Fruit fly (Drosophila melanogaster) whole organism, prepupa: Measurements from ENCODE around the gene Ugt35A1.
A peak's percentile ranks its signal among the peaks of the same experiment; 100 is the strongest.

Experiments
- Blimp-1 ChIP-seq: fragments of 200-800 bp; sonication (Bioruptor generic); optimal IDR thresholded peaks from 3 replicates; lab custom pipeline; 2017; ENCODE audit warnings: missing biosample characterization, missing genetic modification characterization, mild to moderate bottlenecking, moderate library complexity, missing genetic modification reagents
- CG11294 ChIP-seq: fragments of 200-800 bp; sonication (Bioruptor generic); IDR thresholded peaks from 2 replicates; pipeline ENCODE4 v1.3.6; 2022; ENCODE audit warnings: missing biosample characterization, missing genetic modification characterization
- CG11762 ChIP-seq: fragments of 200-800 bp; sonication (Bioruptor generic); optimal IDR thresholded peaks from 3 replicates; lab custom pipeline; 2016; ENCODE audit warnings: missing biosample characterization, missing genetic modification characterization; ENCODE audit not compliant: insufficient read depth
- CG15336 ChIP-seq: fragments of 200-800 bp; sonication (Bioruptor generic); IDR thresholded peaks from 2 replicates; pipeline ENCODE4 v1.3.6; 2022; ENCODE audit warnings: missing biosample characterization, missing genetic modification characterization
- CG1621 ChIP-seq: fragments of 200-800 bp; sonication (Bioruptor generic); optimal IDR thresholded peaks from 3 replicates; lab custom pipeline; 2018; ENCODE audit warnings: missing biosample characterization, mild to moderate bottlenecking, missing genetic modification characterization
- CG31627 ChIP-seq: fragments of 200-800 bp; sonication (Bioruptor generic); optimal IDR thresholded peaks from 3 replicates; lab custom pipeline; 2016; ENCODE audit warnings: missing biosample characterization, missing genetic modification characterization
- CG32006 ChIP-seq: fragments of 200-800 bp; sonication (Bioruptor generic); optimal IDR thresholded peaks from 3 replicates; lab custom pipeline; 2017; ENCODE audit warnings: missing biosample characterization, mild to moderate bottlenecking, missing genetic modification characterization
- CG34406 ChIP-seq: fragments of 200-800 bp; sonication (Bioruptor generic); optimal IDR thresholded peaks from 3 replicates; lab custom pipeline; 2016; ENCODE audit warnings: missing biosample characterization, missing genetic modification characterization
- CG3919 ChIP-seq: fragments of 200-800 bp; sonication (Bioruptor generic); optimal IDR thresholded peaks from 3 replicates; lab custom pipeline; 2016; ENCODE audit warnings: missing biosample characterization, missing genetic modification characterization
- CG6792 ChIP-seq: fragments of 200-800 bp; sonication (Bioruptor generic); optimal IDR thresholded peaks from 3 replicates; lab custom pipeline; 2016; ENCODE audit warnings: missing biosample characterization, missing genetic modification characterization
- CG6854 ChIP-seq: fragments of 200-800 bp; sonication (Bioruptor generic); optimal IDR thresholded peaks from 2 replicates; lab custom pipeline; 2017; ENCODE audit warnings: missing biosample characterization, mild to moderate bottlenecking, missing genetic modification characterization
- CG8119 ChIP-seq: fragments of 200-800 bp; sonication (Bioruptor generic); IDR thresholded peaks from 3 replicates; pipeline ENCODE4 v1.3.6; 2022; ENCODE audit warnings: missing biosample characterization, missing genetic modification characterization
- CG8319 ChIP-seq: fragments of 200-800 bp; sonication (Bioruptor generic); optimal IDR thresholded peaks from 3 replicates; lab custom pipeline; 2016; ENCODE audit warnings: missing biosample characterization, missing genetic modification characterization
- Eip75B ChIP-seq: fragments of 200-800 bp; sonication (Bioruptor generic); optimal IDR thresholded peaks from 3 replicates; lab custom pipeline; 2016; ENCODE audit warnings: missing biosample characterization, missing genetic modification characterization
- Eip78C ChIP-seq: fragments of 200-800 bp; sonication (Bioruptor generic); peaks from one replicate; lab custom pipeline; 2016; ENCODE audit warnings: missing biosample characterization, missing genetic modification characterization
- Ets21C ChIP-seq: fragments of 200-800 bp; sonication (Bioruptor generic); optimal IDR thresholded peaks from 3 replicates; lab custom pipeline; 2016; ENCODE audit warnings: missing biosample characterization, missing genetic modification characterization
- Gug ChIP-seq: fragments of 200-800 bp; sonication (Bioruptor generic); IDR thresholded peaks from 2 replicates; pipeline ENCODE4 v1.3.6; 2022; ENCODE audit warnings: missing biosample characterization, missing genetic modification characterization
- Hr38 ChIP-seq: sonication (Bioruptor generic); optimal IDR thresholded peaks from 2 replicates; lab custom pipeline; 2016; ENCODE audit warnings: missing biosample characterization, missing genetic modification characterization
- Hr39 ChIP-seq: fragments of 200-800 bp; sonication (Bioruptor generic); optimal IDR thresholded peaks from 2 replicates; lab custom pipeline; 2016; ENCODE audit warnings: missing biosample characterization, missing genetic modification characterization
- Hr4 ChIP-seq: fragments of 200-800 bp; sonication (Bioruptor generic); optimal IDR thresholded peaks from 3 replicates; lab custom pipeline; 2016; ENCODE audit warnings: missing biosample characterization, missing genetic modification characterization
- Lpt ChIP-seq: fragments of 200-800 bp; sonication (Bioruptor generic); optimal IDR thresholded peaks from 3 replicates; lab custom pipeline; 2016; ENCODE audit warnings: missing biosample characterization, missing genetic modification characterization
- Met ChIP-seq: fragments of 200-800 bp; sonication (Bioruptor generic); optimal IDR thresholded peaks from 3 replicates; lab custom pipeline; 2016; ENCODE audit warnings: missing biosample characterization, missing genetic modification characterization
- OdsH ChIP-seq: fragments of 200-800 bp; sonication (Bioruptor generic); optimal IDR thresholded peaks from 3 replicates; lab custom pipeline; 2016; ENCODE audit warnings: missing biosample characterization, missing genetic modification characterization
- Smox ChIP-seq: fragments of 200-800 bp; sonication (Bioruptor generic); optimal IDR thresholded peaks from 3 replicates; lab custom pipeline; 2016; ENCODE audit warnings: missing biosample characterization, missing genetic modification characterization
- Sox14 ChIP-seq: fragments of 200-800 bp; sonication (Bioruptor generic); optimal IDR thresholded peaks from 3 replicates; lab custom pipeline; 2016; ENCODE audit warnings: missing biosample characterization, missing genetic modification characterization
- achi ChIP-seq: fragments of 200-800 bp; sonication (Bioruptor generic); optimal IDR thresholded peaks from 3 replicates; lab custom pipeline; 2016; ENCODE audit warnings: missing biosample characterization, missing genetic modification characterization
- dac ChIP-seq: fragments of 200-800 bp; sonication (Bioruptor generic); optimal IDR thresholded peaks from 2 replicates; lab custom pipeline; 2017; ENCODE audit warnings: missing biosample characterization, mild to moderate bottlenecking, missing genetic modification characterization
- dsx ChIP-seq: fragments of 200-800 bp; optimal IDR thresholded peaks from 3 replicates; lab custom pipeline; 2019; ENCODE audit warnings: missing biosample characterization, mild to moderate bottlenecking, missing genetic modification characterization, moderate library complexity; ENCODE audit not compliant: poor library complexity, severe bottlenecking
- fd59A ChIP-seq: fragments of 200-800 bp; sonication (Bioruptor generic); optimal IDR thresholded peaks from 2 replicates; lab custom pipeline; 2017; ENCODE audit warnings: missing biosample characterization, mild to moderate bottlenecking, missing genetic modification characterization, missing genetic modification reagents
- fd85E ChIP-seq: fragments of 200-800 bp; sonication (Bioruptor generic); optimal IDR thresholded peaks from 3 replicates; lab custom pipeline; 2016; ENCODE audit warnings: missing biosample characterization, missing genetic modification characterization
- fkh ChIP-seq: fragments of 200-800 bp; sonication (Bioruptor generic); optimal IDR thresholded peaks from 3 replicates; lab custom pipeline; 2017; ENCODE audit warnings: missing biosample characterization, mild to moderate bottlenecking, missing genetic modification characterization, moderate library complexity
- net ChIP-seq: fragments of 200-800 bp; sonication (Bioruptor generic); optimal IDR thresholded peaks from 3 replicates; lab custom pipeline; 2016; ENCODE audit warnings: missing biosample characterization, missing genetic modification characterization
- spab ChIP-seq: fragments of 200-800 bp; sonication (Bioruptor generic); optimal IDR thresholded peaks from 2 replicates; lab custom pipeline; 2017; ENCODE audit warnings: missing biosample characterization, mild to moderate bottlenecking, missing genetic modification characterization, missing genetic modification reagents
- topi ChIP-seq: fragments of 200-800 bp; sonication (Bioruptor generic); optimal IDR thresholded peaks from 3 replicates; lab custom pipeline; 2016; ENCODE audit warnings: missing biosample characterization, missing genetic modification characterization
- vri ChIP-seq: fragments of 200-800 bp; sonication (Bioruptor generic); optimal IDR thresholded peaks from 3 replicates; lab custom pipeline; 2016; ENCODE audit warnings: missing biosample characterization, mild to moderate bottlenecking, missing genetic modification characterization

Gene Ugt35A1

DNA sequence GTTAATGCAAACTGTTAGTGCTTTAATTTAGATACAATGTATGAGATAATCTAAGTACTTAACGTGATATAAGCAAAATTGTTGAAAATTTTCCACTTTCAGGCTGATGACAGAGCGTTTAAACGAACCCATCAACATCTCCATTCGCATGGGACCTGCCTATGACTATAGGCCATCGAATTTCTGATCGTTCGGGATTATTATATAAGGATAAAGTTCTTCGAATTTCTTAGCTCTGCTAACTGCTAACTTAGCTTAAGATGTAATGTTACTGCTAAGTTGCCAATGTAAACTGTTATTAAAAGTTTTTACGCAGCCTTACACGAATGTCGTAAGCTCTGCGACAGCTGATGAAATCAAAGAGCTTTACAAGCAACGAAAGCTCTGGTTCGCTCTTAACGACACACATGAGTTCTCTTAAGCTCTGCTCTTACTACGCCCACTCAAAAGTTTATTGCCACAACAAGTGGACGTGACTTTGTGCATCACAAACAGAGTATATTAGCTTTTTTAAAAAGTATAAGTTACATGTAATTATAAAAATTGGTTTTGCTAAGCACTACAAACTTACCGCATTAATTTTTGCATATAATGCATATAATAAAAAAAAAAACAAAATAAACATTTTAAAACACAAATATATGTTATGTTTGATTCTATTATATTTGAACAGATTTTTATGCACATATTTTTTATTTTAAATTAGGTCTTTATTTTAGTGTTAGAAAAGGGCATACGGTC, 24.4 kb upstream of the Ugt35A1 start (continued):
- TF ChIP-seq CG15336 (peak; percentile 99), CG32006 (GFP tag; lab: Kevin White, UChicago) (peak; percentile 100), CG8119 (peak; percentile 100), dsx (GFP tag; lab: Kevin White, UChicago) (peak; percentile 90), CG11762 (GFP tag; lab: Kevin White, UChicago) (peak; percentile 95), Eip75B (GFP tag; lab: Kevin White, UChicago) (peak; percentile 97), CG8319 (peak; percentile 94), fd59A (GFP tag; lab: Kevin White, UChicago) (peak; percentile 97), CG11294 (GFP tag; lab: Robert Waterston, UW) (peak; percentile 98)

DNA sequence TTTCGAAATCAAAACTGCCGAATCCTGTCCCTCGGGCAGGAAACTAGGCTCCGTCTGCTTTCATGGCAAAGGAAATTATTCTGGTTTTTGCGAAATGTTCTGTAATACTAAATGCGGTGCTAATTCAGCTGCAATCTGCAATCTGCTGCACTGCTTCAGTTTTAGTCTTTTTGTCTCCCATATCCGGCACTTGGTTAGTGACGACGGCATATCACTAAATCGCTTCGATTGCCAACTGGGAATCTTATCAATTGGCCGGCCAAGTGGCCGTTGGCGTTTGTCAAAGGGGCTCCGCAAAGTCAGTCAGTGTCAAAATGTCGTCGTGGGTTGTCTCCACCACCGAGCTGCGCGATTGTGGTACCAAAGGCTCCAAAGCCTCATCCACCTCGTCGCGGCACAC, 23.3 kb upstream of the Ugt35A1 start, which contains the start of gene CG18577:
TSS of gene CG18577 (plus strand) at position 301 of the 400 bp plus-strand sequence.
- TF ChIP-seq CG3919 (GFP tag; lab: Kevin White, UChicago) (no peak), dac (no peak), CG31627 (GFP tag; lab: Kevin White, UChicago) (no peak), Smox (GFP tag; lab: Kevin White, UChicago) (no peak), CG34406 (GFP tag; lab: Kevin White, UChicago) (no peak), spab (GFP tag; lab: Kevin White, UChicago) (no peak), fd59A (GFP tag; lab: Kevin White, UChicago) (no peak), Ets21C (GFP tag; lab: Kevin White, UChicago) (no peak), CG8119 (no peak), fd85E (GFP tag; lab: Kevin White, UChicago) (no peak), topi (GFP tag; lab: Kevin White, UChicago) (no peak), OdsH (GFP tag; lab: Kevin White, UChicago) (no peak), net (no peak), achi (no peak), Blimp-1 (GFP tag; lab: Kevin White, UChicago) (no peak), Hr4 (no peak), dsx (GFP tag; lab: Kevin White, UChicago) (no peak)
- TF ChIP-seq, all 60 proteins: peak for 0

DNA sequence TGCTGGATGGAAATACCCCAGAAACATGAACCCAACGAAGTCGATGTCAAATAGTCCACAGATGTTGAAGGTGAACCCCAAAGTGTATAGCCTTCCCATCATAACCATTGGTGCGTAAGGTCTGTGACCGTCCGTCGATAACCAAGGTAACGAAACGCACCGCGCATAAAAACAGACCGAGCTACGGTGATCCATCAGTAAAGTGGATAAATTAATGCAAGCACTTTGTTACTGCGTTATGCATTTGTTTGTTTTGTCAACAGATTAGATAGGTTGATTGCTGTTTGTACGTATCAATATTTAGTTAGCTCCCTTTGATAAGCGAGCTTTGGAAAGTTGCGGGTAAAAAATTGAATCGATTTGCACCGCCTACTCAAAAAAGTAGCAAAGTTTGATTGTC, 5.8 kb upstream of the Ugt35A1 start:
- TF ChIP-seq fkh (peak; percentile 47), Hr38 (GFP tag; lab: Kevin White, UChicago) (no peak), Sox14 (GFP tag; lab: Kevin White, UChicago) (no peak), achi (no peak), Hr39 (GFP tag; lab: Kevin White, UChicago) (no peak), CG6854 (GFP tag; lab: Kevin White, UChicago) (no peak), dsx (GFP tag; lab: Kevin White, UChicago) (no peak)

- no peak for TF ChIP-seq dsx (GFP tag; lab: Kevin White, UChicago)
Measured at dm6 chr3R:11177579-11177978, 5.1 kb upstream of the Ugt35A1 start.

- TF ChIP-seq fd59A (GFP tag; lab: Kevin White, UChicago) (no peak), OdsH (GFP tag; lab: Kevin White, UChicago) (no peak), Met (GFP tag; lab: Kevin White, UChicago) (no peak), CG6792 (GFP tag; lab: Kevin White, UChicago) (no peak), CG31627 (GFP tag; lab: Kevin White, UChicago) (no peak), Lpt (GFP tag; lab: Kevin White, UChicago) (no peak), Gug (no peak), Eip78C (GFP tag; lab: Kevin White, UChicago) (no peak), CG1621 (no peak), dsx (GFP tag; lab: Kevin White, UChicago) (no peak), vri (GFP tag; lab: Kevin White, UChicago) (no peak), CG8119 (no peak), CG15336 (no peak)
Measured at dm6 chr3R:11175777-11176176, 3.3 kb upstream of the Ugt35A1 start.
